Worm (Caenorhabditis elegans): ENCODE results near the gene srlf-7.

DNA sequence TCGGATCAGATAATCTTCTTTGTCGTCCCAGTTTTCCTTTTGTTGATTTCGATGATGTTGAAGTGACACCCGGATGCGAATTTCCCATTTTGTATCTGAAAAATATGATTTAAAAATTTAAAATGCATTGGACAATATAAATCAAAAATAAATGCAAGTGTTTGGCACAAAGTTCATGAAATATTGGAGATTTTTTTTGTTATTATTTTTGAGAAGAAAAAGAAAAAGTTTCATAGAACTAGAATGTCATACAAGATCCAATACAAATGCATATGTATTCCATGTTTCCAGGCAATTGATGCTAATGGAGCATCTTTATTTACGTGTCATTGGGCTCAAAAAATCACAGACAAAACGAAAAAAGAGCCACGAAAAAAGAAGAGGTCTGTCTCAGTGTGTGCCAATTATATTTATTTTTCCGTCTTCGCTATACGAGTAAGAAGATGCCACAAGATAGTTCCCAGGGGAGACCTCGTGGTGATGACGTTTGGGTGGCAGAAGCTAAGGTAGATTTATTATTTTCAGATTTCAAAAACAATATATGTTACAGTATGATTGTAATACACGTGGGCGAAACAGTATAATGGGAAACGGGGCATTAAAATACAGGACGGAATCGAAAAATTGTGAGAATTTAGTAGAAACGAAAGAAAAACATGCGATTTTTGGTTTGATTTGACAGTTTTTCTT, 30.5 kb downstream of the srlf-7 start, which contains the start of the genes glb-23 and R13A1.1:
- TF ChIP-seq jun-1 (tag; optimal IDR thresholded peaks at IDR 0.05) (no peak), hmg-11 (tag; optimal IDR thresholded peaks at IDR 0.05) (no peak), ceh-9 (tag; optimal IDR thresholded peaks at IDR 0.05) (no peak), nhr-11 (tag; optimal IDR thresholded peaks at IDR 0.05) (no peak), snpc-4 (tag; optimal IDR thresholded peaks at IDR 0.05) (no peak), eor-1 (tag; optimal IDR thresholded peaks at IDR 0.05) (no peak)

All from whole organism, L3 larva.